Fruit fly (Drosophila melanogaster): ENCODE measurements around the gene Tti1.

The Tti1 gene

DNA sequence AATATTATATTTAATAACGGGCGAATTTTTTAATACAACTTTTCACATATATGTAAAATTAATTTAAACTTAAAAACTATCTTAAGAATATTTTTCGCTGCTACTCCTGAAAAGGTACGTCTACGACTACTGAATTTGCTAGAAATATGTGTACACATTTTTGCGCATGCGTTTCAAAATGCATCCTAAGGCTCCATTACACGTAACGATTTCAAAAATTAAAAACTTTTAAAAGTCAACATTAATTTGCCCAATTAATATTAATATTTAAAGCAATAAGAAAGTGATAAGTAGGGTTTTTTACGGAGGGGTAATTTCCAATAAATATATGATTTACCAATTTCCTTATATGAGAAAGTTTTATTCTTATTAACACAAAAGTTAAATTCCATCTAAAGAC, 23.7 kb downstream of the Tti1 start, which contains the start of gene FoxP:
Gene FoxP (minus strand): TSS at position 89 of the 400 bp plus-strand sequence.
- TF ChIP-seq achi (GFP tag; optimal IDR thresholded peaks at IDR 0.05) (no peak), Eip75B (GFP tag; optimal IDR thresholded peaks at IDR 0.05) (no peak), CG7368 (GFP tag; optimal IDR thresholded peaks at IDR 0.05) (no peak), Hr4 (GFP tag; optimal IDR thresholded peaks at IDR 0.05) (no peak), CG11762 (GFP tag; optimal IDR thresholded peaks at IDR 0.05; ENCODE audit: insufficient read depth) (no peak), Sox14 (GFP tag; optimal IDR thresholded peaks at IDR 0.05) (no peak), Eip93F (GFP tag; optimal IDR thresholded peaks at IDR 0.05) (no peak), CG6792 (GFP tag; optimal IDR thresholded peaks at IDR 0.05) (no peak), Sox102F (GFP tag; optimal IDR thresholded peaks at IDR 0.05) (no peak), CG31627 (GFP tag; optimal IDR thresholded peaks at IDR 0.05) (no peak), Hr39 (GFP tag; optimal IDR thresholded peaks at IDR 0.05) (no peak), Gug (GFP tag; IDR thresholded peaks at IDR 0.05) (no peak), fkh (GFP tag; optimal IDR thresholded peaks at IDR 0.05) (no peak), CG34406 (GFP tag; optimal IDR thresholded peaks at IDR 0.05) (no peak), Eip78C (GFP tag) (no peak), Ets96B (tag; optimal IDR thresholded peaks at IDR 0.05) (no peak)

DNA sequence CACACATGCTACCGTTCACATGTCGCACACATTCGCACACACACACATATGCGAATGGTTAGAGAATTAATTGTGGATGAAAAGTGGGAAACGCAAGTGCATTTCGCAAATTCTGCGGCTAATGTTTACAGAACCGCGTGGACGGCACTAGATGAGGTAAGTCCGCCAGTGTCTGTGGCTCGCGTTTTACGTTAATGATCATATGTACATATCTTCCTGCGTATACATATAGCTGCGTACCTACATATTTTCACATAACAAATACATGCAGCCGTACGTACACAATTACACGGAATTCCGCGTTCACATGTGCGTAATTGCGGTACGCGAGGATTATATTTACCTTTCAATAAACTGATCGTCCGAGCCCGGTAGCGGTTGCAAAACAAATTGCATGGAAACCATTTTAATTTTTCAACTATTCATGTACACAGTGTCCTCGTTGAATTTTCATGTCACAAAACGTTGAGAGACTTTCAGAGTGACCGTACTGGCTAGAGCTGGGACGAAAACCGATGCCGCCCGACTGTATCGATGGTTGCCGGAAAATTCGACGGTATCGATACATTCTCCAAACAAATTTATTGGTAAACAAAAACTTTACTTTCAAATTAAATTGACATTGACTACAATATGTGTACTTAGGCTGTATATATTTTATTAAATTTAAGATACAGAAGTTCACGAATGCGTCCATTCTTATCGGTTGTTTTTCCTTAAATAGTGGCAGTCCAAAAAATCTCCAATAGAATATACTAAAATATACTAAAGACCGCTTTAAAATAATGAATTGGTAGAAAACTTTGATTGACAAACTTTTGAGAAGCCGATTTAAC, 29.1 kb downstream of the Tti1 start, which contains the start of gene hyd:
Gene hyd (minus strand): TSS at position 495 of the 836 bp plus-strand sequence.
- TF ChIP-seq CG8319 (GFP tag; optimal IDR thresholded peaks at IDR 0.05): no peak
- TF ChIP-seq fd85E (GFP tag; optimal IDR thresholded peaks at IDR 0.05): no peak
- peak; percentile 55 for TF ChIP-seq fkh (GFP tag; optimal IDR thresholded peaks at IDR 0.05)
- no peak for TF ChIP-seq Smox (GFP tag; optimal IDR thresholded peaks at IDR 0.05)

DNA sequence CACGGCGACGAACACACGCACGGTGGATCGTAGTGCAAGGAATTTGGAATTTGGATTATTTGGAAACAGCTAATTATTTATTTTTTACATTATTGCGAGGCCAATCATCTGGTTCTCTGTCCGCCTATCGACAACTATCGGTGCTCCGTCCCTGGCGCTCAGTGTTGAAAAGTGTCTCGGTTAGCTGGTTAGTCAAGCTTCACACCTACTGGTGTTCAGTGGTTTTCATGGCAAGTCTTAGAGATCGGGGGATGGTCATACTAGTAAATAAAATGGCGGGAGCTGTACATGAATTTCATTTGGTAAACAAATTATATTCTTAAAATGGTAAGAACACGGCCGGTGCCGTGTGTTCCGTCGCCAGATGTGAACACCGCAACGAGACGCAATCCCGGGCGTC, 43.6 kb downstream of the Tti1 start, which contains the start of the genes trbd and dmt:
Gene trbd (minus strand): TSS at position 152 of the 400 bp plus-strand sequence.
Gene dmt (plus strand): TSS at position 257 of the 400 bp plus-strand sequence.
- TF ChIP-seq fkh (GFP tag; optimal IDR thresholded peaks at IDR 0.05) (peak; percentile 99), CG6854 (GFP tag; optimal IDR thresholded peaks at IDR 0.05) (peak; percentile 75), Blimp-1 (GFP tag; optimal IDR thresholded peaks at IDR 0.05) (peak; percentile 41), CG32006 (GFP tag; optimal IDR thresholded peaks at IDR 0.05) (no peak), CG10669 (GFP tag; optimal IDR thresholded peaks at IDR 0.05) (no peak)

DNA sequence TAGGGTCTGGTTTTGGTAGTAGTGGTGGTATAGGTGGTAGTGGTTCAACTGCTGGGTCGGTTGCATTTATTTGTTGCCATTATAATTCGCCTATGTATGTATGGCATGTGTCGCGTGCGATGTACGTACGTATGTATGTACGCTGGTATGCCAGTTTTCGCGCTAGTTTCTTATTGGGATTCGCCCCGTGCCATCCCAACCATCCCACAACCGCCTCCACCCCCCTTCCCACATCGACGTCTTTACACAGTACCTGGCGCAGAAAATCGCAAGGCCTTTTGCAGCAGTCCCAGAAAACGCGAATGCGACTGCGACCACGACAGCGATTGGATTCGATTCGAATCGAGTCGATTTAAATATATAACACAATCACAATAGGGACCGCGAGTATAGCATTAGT, 44.3 kb downstream of the Tti1 start:
- no peak for TF ChIP-seq CG3032 (tag; optimal IDR thresholded peaks at IDR 0.05)
- no peak for TF ChIP-seq svp (GFP tag)
- no peak for TF ChIP-seq CG32006 (GFP tag; optimal IDR thresholded peaks at IDR 0.05)
- TF ChIP-seq CG8319 (GFP tag; optimal IDR thresholded peaks at IDR 0.05): no peak
- no peak for TF ChIP-seq CG31627 (GFP tag; optimal IDR thresholded peaks at IDR 0.05)
- no peak for TF ChIP-seq CG6163 (GFP tag; IDR thresholded peaks at IDR 0.05)
- TF ChIP-seq CG16779 (tag; optimal IDR thresholded peaks at IDR 0.05): no peak
- TF ChIP-seq CG1621 (tag; optimal IDR thresholded peaks at IDR 0.05): no peak
- TF ChIP-seq net (GFP tag; optimal IDR thresholded peaks at IDR 0.05): no peak

DNA sequence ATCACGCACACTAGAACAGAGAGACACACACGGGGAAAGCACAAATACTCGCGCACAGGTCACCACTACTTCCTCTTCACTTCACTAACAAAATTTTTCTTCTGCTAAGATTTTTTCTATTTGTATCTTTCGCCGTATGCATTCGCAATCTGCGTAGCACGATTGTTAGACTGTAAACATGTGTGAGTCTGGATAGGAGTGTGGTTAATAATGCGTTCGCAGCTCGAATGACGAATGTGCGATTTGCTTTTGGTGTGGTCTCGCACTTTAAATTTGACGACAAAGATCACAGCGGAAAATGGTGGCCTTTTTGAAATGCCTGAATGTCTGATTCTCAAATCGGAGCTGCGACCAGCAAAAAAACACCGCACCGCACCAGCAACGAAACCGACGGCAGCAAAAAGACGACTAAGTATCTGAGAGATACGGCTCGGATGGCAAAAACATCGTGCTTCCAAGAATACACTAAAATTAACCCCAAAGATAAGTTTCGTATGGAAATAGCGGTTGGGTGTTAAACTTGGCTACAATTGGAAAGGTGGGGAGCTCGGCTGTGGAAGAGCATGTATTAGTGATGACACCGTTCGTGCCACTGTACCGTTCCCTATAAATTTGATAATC, 49.4 kb downstream of the Tti1 start, which contains the start of gene Unc-115a:
Gene Unc-115a (minus strand): TSS at position 410 of the 621 bp plus-strand sequence.
- TF ChIP-seq salr (GFP tag; optimal IDR thresholded peaks at IDR 0.05) (no peak), Sox14 (GFP tag; optimal IDR thresholded peaks at IDR 0.05) (peak; percentile 69), CG8119 (GFP tag; IDR thresholded peaks at IDR 0.05) (no peak), Blimp-1 (GFP tag; optimal IDR thresholded peaks at IDR 0.05) (no peak), CG3032 (tag; optimal IDR thresholded peaks at IDR 0.05) (peak; percentile 36), esn (GFP tag; optimal IDR thresholded peaks at IDR 0.05) (peak; percentile 55), dsx (GFP tag; optimal IDR thresholded peaks at IDR 0.05; ENCODE audit: poor library complexity, severe bottlenecking) (peak; percentile 60), Ets96B (tag; optimal IDR thresholded peaks at IDR 0.05) (peak; percentile 11), CG31627 (GFP tag; optimal IDR thresholded peaks at IDR 0.05) (peak; percentile 4), CG1621 (tag; optimal IDR thresholded peaks at IDR 0.05) (peak; percentile 81), lz (GFP tag; optimal IDR thresholded peaks at IDR 0.05) (peak; percentile 38), CG6854 (GFP tag; optimal IDR thresholded peaks at IDR 0.05) (peak; percentile 28), CG6163 (GFP tag; IDR thresholded peaks at IDR 0.05) (no peak), eg (GFP tag; IDR thresholded peaks at IDR 0.05) (no peak), fkh (GFP tag; optimal IDR thresholded peaks at IDR 0.05) (peak; percentile 35), cyc (GFP tag; optimal IDR thresholded peaks at IDR 0.05) (peak; percentile 1), Hr4 (GFP tag; optimal IDR thresholded peaks at IDR 0.05) (no peak)

Data from whole organism, prepupa.